Worm (Caenorhabditis elegans) whole organism, young adult: ENCODE results near the gene dnj-17.

Experiments used
- B0336.3 ChIP-seq: fragments of 200-800 bp; sonication (Bioruptor generic); IDR thresholded peaks from 2 replicates; pipeline ENCODE4 v1.3.6; 2022; ENCODE audit warnings: missing genetic modification characterization, missing compliant biosample characterization
- D2030.7 ChIP-seq: fragments of 200-800 bp; sonication (Bioruptor generic); IDR thresholded peaks from 2 replicates; pipeline ENCODE4 v1.3.6; 2022; ENCODE audit warnings: missing genetic modification reagents, missing genetic modification characterization, missing compliant biosample characterization
- F22D6.2 ChIP-seq: sonication (generic microtip); optimal IDR thresholded peaks from 2 replicates; lab custom pipeline; 2016; ENCODE audit warnings: mild to moderate bottlenecking, missing genetic modification characterization, missing compliant biosample characterization
- F23B12.7 ChIP-seq: sonication (generic microtip); optimal IDR thresholded peaks from 2 replicates; lab custom pipeline; 2017; ENCODE audit warnings: missing genetic modification characterization, mild to moderate bottlenecking, missing compliant biosample characterization, antibody characterized with exemption, moderate library complexity; ENCODE audit not compliant: insufficient read depth
- F33H1.4 ChIP-seq: fragments of 200-800 bp; sonication (Bioruptor generic); IDR thresholded peaks from 2 replicates; pipeline ENCODE4 v1.3.6; 2022; ENCODE audit warnings: missing genetic modification reagents, missing genetic modification characterization, missing compliant biosample characterization
- F39B2.1 ChIP-seq: fragments of 200-800 bp; sonication (Bioruptor generic); IDR thresholded peaks from 2 replicates; pipeline ENCODE4 v1.3.6; 2022; ENCODE audit warnings: missing genetic modification reagents, missing genetic modification characterization, missing compliant biosample characterization
- F57A8.1 ChIP-seq: fragments of 200-800 bp; sonication (Bioruptor generic); optimal IDR thresholded peaks from 2 replicates; lab custom pipeline; 2018; ENCODE audit warnings: mild to moderate bottlenecking, missing genetic modification characterization, moderate library complexity, missing compliant biosample characterization
- F57C9.4 ChIP-seq: sonication (generic microtip); optimal IDR thresholded peaks from 2 replicates; lab custom pipeline; 2017; ENCODE audit warnings: mild to moderate bottlenecking, missing genetic modification characterization, missing compliant biosample characterization
- K11D2.4 ChIP-seq: fragments of 200-800 bp; sonication (Bioruptor generic); IDR thresholded peaks from 2 replicates; pipeline ENCODE4 v1.3.6; 2022; ENCODE audit warnings: missing genetic modification reagents, missing genetic modification characterization, missing compliant biosample characterization
- T07F8.4 ChIP-seq: sonication (generic microtip); optimal IDR thresholded peaks from 2 replicates; lab custom pipeline; 2016; ENCODE audit warnings: mild to moderate bottlenecking, missing genetic modification characterization, moderate library complexity, missing compliant biosample characterization
- T26A5.8 ChIP-seq: sonication (generic microtip); optimal IDR thresholded peaks from 2 replicates; lab custom pipeline; 2016; ENCODE audit warnings: missing genetic modification characterization, missing compliant biosample characterization
- Y53F4B.3 ChIP-seq: fragments of 200-800 bp; sonication (Bioruptor generic); IDR thresholded peaks from 2 replicates; pipeline ENCODE4 v1.3.6; 2022; ENCODE audit warnings: missing genetic modification reagents, missing genetic modification characterization, missing compliant biosample characterization
- Y53G8AR.9 ChIP-seq: fragments of 200-800 bp; sonication (Bioruptor generic); conservative IDR thresholded peaks from 2 replicates; pipeline ENCODE4 v1.3.6; 2022; ENCODE audit warnings: missing genetic modification reagents, missing genetic modification characterization, missing compliant biosample characterization
- Y67H2A.10 ChIP-seq: fragments of 200-800 bp; sonication (Bioruptor generic); conservative IDR thresholded peaks from 2 replicates; pipeline ENCODE4 v1.3.6; 2022; ENCODE audit warnings: missing genetic modification reagents, missing genetic modification characterization, missing compliant biosample characterization
- aptf-3 ChIP-seq: fragments of 200-800 bp; sonication (Bioruptor generic); IDR thresholded peaks from 2 replicates; pipeline ENCODE4 v1.3.6; 2022; ENCODE audit warnings: missing genetic modification characterization, missing compliant biosample characterization
- athp-1 ChIP-seq: sonication (generic microtip); optimal IDR thresholded peaks from 2 replicates; lab custom pipeline; 2017; ENCODE audit warnings: mild to moderate bottlenecking, missing genetic modification characterization, missing compliant biosample characterization
- attf-5 ChIP-seq: fragments of 200-800 bp; sonication (Bioruptor generic); optimal IDR thresholded peaks from 2 replicates; lab custom pipeline; 2018; ENCODE audit warnings: mild to moderate bottlenecking, missing genetic modification characterization, missing compliant biosample characterization
- attf-6 ChIP-seq: fragments of 200-800 bp; sonication (Bioruptor generic); IDR thresholded peaks from 2 replicates; pipeline ENCODE4 v1.3.6; 2022; ENCODE audit warnings: missing genetic modification reagents, missing genetic modification characterization, missing compliant biosample characterization
- ccch-3 ChIP-seq: fragments of 200-800 bp; sonication (Bioruptor generic); optimal IDR thresholded peaks from 2 replicates; lab custom pipeline; 2018; ENCODE audit warnings: mild to moderate bottlenecking, missing genetic modification characterization, missing compliant biosample characterization
- cebp-1 ChIP-seq, 2 experiments: fragments of 200-800 bp in 1 of 2; sonication (Bioruptor generic) in 1 of 2; sonication (generic microtip) in 1 of 2; IDR thresholded peaks in 1 of 2; optimal IDR thresholded peaks in 1 of 2; 2 replicates each; pipeline versions ENCODE4 v1.3.6 to Lab custom; 2017 to 2022; ENCODE audit warnings: missing compliant biosample characterization in 2 of 2, missing genetic modification characterization in 2 of 2, mild to moderate bottlenecking in 1 of 2, missing genetic modification reagents in 1 of 2, moderate library complexity in 1 of 2
- cebp-2 ChIP-seq: fragments of 200-800 bp; sonication (Bioruptor generic); IDR thresholded peaks from 2 replicates; pipeline ENCODE4 v1.3.6; 2022; ENCODE audit warnings: missing genetic modification characterization, missing compliant biosample characterization
- ceh-27 ChIP-seq: fragments of 200-800 bp; sonication (Bioruptor generic); optimal IDR thresholded peaks from 2 replicates; lab custom pipeline; 2018; ENCODE audit warnings: mild to moderate bottlenecking, missing genetic modification characterization, moderate library complexity, missing compliant biosample characterization
- ceh-58 ChIP-seq: fragments of 200-800 bp; sonication (Bioruptor generic); IDR thresholded peaks from 2 replicates; pipeline ENCODE4 v1.3.6; 2022; ENCODE audit warnings: missing genetic modification characterization, missing compliant biosample characterization
- ceh-79 ChIP-seq: sonication (generic microtip); optimal IDR thresholded peaks from 2 replicates; lab custom pipeline; 2017; ENCODE audit warnings: mild to moderate bottlenecking, missing genetic modification characterization, missing compliant biosample characterization
- egl-18 ChIP-seq: fragments of 200-800 bp; sonication (Bioruptor generic); IDR thresholded peaks from 2 replicates; pipeline ENCODE4 v1.3.6; 2022; ENCODE audit warnings: missing genetic modification reagents, missing genetic modification characterization, missing compliant biosample characterization
- egrh-3 ChIP-seq: fragments of 200-800 bp; sonication (Bioruptor generic); IDR thresholded peaks from 2 replicates; pipeline ENCODE4 v1.3.6; 2022; ENCODE audit warnings: missing genetic modification reagents, missing genetic modification characterization, missing compliant biosample characterization
- hlh-26 ChIP-seq: fragments of 200-800 bp; sonication (Bioruptor generic); conservative IDR thresholded peaks from 2 replicates; pipeline ENCODE4 v1.3.6; 2022; ENCODE audit warnings: missing genetic modification reagents, missing genetic modification characterization, missing compliant biosample characterization
- hmg-20 ChIP-seq: fragments of 200-800 bp; sonication (Bioruptor generic); IDR thresholded peaks from 2 replicates; pipeline ENCODE4 v1.3.6; 2022; ENCODE audit warnings: missing genetic modification reagents, missing genetic modification characterization, missing compliant biosample characterization
- lin-26 ChIP-seq: fragments of 200-800 bp; sonication (Bioruptor generic); IDR thresholded peaks from 2 replicates; pipeline ENCODE4 v1.3.6; 2022; ENCODE audit warnings: missing genetic modification reagents, missing genetic modification characterization, missing compliant biosample characterization
- lin-35 ChIP-seq, 3 experiments: fragments of 150-350 bp in 2 of 3; sonication (generic microtip) in 1 of 3; optimal IDR thresholded peaks; 2 replicates each; lab custom pipeline; 2014 to 2018; ENCODE audit warnings: missing biosample characterization in 3 of 3, missing genetic modification characterization in 3 of 3, missing genetic modification reagents in 3 of 3
- lin-40 ChIP-seq: sonication (generic microtip); optimal IDR thresholded peaks from 2 replicates; lab custom pipeline; 2016; ENCODE audit warnings: missing genetic modification characterization, mild to moderate bottlenecking, missing compliant biosample characterization, missing genotype, missing genetic modification reagents
- madf-8 ChIP-seq: fragments of 200-800 bp; sonication (Bioruptor generic); conservative IDR thresholded peaks from 2 replicates; pipeline ENCODE4 v1.3.6; 2022; ENCODE audit warnings: missing genetic modification reagents, missing genetic modification characterization, missing compliant biosample characterization
- mel-28 ChIP-seq: sonication (generic microtip); optimal IDR thresholded peaks from 2 replicates; lab custom pipeline; 2016; ENCODE audit warnings: borderline replicate concordance, mild to moderate bottlenecking, missing genetic modification characterization, missing compliant biosample characterization
- mes-4 ChIP-seq: sonication (generic microtip); optimal IDR thresholded peaks from 2 replicates; lab custom pipeline; 2016; ENCODE audit warnings: missing genotype, missing genetic modification characterization, missing compliant biosample characterization
- nhr-27 ChIP-seq: fragments of 200-800 bp; sonication (Bioruptor generic); optimal IDR thresholded peaks from 2 replicates; lab custom pipeline; 2018; ENCODE audit warnings: mild to moderate bottlenecking, missing genetic modification characterization, moderate library complexity, missing compliant biosample characterization
- pbrm-1 ChIP-seq: fragments of 200-800 bp; sonication (Bioruptor generic); IDR thresholded peaks from 2 replicates; pipeline ENCODE4 v1.3.6; 2022; ENCODE audit warnings: missing genetic modification reagents, missing genetic modification characterization, missing compliant biosample characterization
- pha-4 ChIP-seq: fragments of 150-350 bp; sonication (generic microtip); optimal IDR thresholded peaks from 2 replicates; lab custom pipeline; 2014; ENCODE audit warnings: missing biosample characterization, missing genetic modification reagents, missing genetic modification characterization
- rec-8 ChIP-seq, 2 experiments: sonication (generic microtip); optimal IDR thresholded peaks; 2 replicates each; lab custom pipeline; 2016; ENCODE audit warnings: mild to moderate bottlenecking in 2 of 2, missing genetic modification characterization in 2 of 2, missing genetic modification reagents in 2 of 2, missing genotype in 2 of 2, missing biosample characterization in 1 of 2, missing compliant biosample characterization in 1 of 2, moderate library complexity in 1 of 2
- snpc-1.3 ChIP-seq: sonication (generic microtip); optimal IDR thresholded peaks from 2 replicates; lab custom pipeline; 2017; ENCODE audit warnings: missing genetic modification characterization, mild to moderate bottlenecking, missing compliant biosample characterization, antibody characterized with exemption, moderate library complexity, missing genotype, missing genetic modification reagents; ENCODE audit not compliant: insufficient read depth
- snpc-3.4 ChIP-seq: sonication (generic microtip); optimal IDR thresholded peaks from 2 replicates; lab custom pipeline; 2017; ENCODE audit warnings: missing genetic modification characterization, mild to moderate bottlenecking, missing compliant biosample characterization, antibody characterized with exemption, moderate library complexity, missing genotype, missing genetic modification reagents
- snpc-4 ChIP-seq, 5 experiments: fragments of 150-350 bp in 1 of 5; sonication (generic microtip) in 4 of 5; optimal IDR thresholded peaks; 2 replicates each; lab custom pipeline; 2014 to 2018; ENCODE audit warnings: missing genetic modification characterization in 5 of 5, missing biosample characterization in 3 of 5, antibody characterized with exemption in 2 of 5, mild to moderate bottlenecking in 2 of 5, missing compliant biosample characterization in 2 of 5, missing genotype in 2 of 5, moderate library complexity in 2 of 5, missing genetic modification reagents in 1 of 5
- tbp1 ChIP-seq: fragments of 200-800 bp; sonication (Bioruptor generic); optimal IDR thresholded peaks from 2 replicates; lab custom pipeline; 2018; ENCODE audit warnings: mild to moderate bottlenecking, missing genetic modification characterization, missing compliant biosample characterization
- unc-130 ChIP-seq: sonication (generic microtip); optimal IDR thresholded peaks from 2 replicates; lab custom pipeline; 2016; ENCODE audit warnings: missing genetic modification reagents, missing genetic modification characterization, missing compliant biosample characterization
- unc-62 ChIP-seq: fragments of 150-350 bp; optimal IDR thresholded peaks from 2 replicates; lab custom pipeline; 2014; ENCODE audit warnings: missing biosample characterization, missing genetic modification reagents, missing genetic modification characterization
- zim-3 ChIP-seq: sonication (generic microtip); optimal IDR thresholded peaks from 2 replicates; lab custom pipeline; 2017; ENCODE audit warnings: mild to moderate bottlenecking, missing genetic modification characterization, moderate library complexity, missing compliant biosample characterization
- ztf-28 ChIP-seq: fragments of 200-800 bp; sonication (Bioruptor generic); IDR thresholded peaks from 2 replicates; pipeline ENCODE4 v1.3.6; 2022; ENCODE audit warnings: missing genetic modification reagents, missing genetic modification characterization, missing compliant biosample characterization
- ztf-6 ChIP-seq: fragments of 200-800 bp; sonication (Bioruptor generic); IDR thresholded peaks from 2 replicates; pipeline ENCODE4 v1.3.6; 2022; ENCODE audit warnings: missing genetic modification reagents, missing genetic modification characterization, missing compliant biosample characterization

dnj-17 gene

DNA sequence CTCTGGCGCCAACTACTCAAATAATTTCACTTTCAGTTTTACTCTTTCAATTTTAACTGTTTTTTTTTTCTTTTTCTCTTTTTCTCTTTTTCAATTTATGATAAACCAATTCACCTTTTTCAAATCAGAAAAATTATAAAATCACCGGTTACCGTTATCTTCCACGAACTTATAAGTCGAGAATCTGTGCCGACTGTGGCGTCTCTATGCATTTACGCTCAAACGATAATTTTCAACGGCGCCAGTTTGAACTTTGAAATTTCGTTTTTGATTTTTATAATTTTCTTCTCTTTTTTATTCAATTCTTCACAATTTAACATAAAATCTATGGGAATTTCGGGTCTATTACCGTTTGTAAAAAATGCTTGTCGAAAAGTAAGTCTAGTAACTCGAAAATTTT is 30.3 kb upstream of the dnj-17 start, which contains the start of gene exo-1 (continued):
- TF ChIP-seq F39B2.1 (GFP tag; lab: Robert Waterston, UW) (no peak), hmg-20 (GFP tag; lab: Robert Waterston, UW) (no peak), hlh-26 (no peak), tbp1 (GFP tag; lab: Kevin White, UChicago) (peak; percentile 31), mel-28 (tag; lab: Kevin White, UChicago) (no peak), zim-3 (tag; lab: Kevin White, UChicago) (no peak), aptf-3 (GFP tag; lab: Robert Waterston, UW) (no peak), T07F8.4 (tag; lab: Kevin White, UChicago) (no peak), pha-4 (tag; lab: Kevin White, UChicago) (no peak), unc-130 (peak; percentile 53), lin-35 (GFP tag; optimal IDR thresholded peaks at IDR 0.05; lab: Kevin White, UChicago) (peak in 1 of 3 experiments; percentile 83), attf-6 (no peak), madf-8 (GFP tag; lab: Robert Waterston, UW) (no peak), lin-26 (no peak), cebp-2 (GFP tag; lab: Robert Waterston, UW) (no peak), mes-4 (no peak), ceh-27 (GFP tag; lab: Kevin White, UChicago) (peak; percentile 46), ztf-6 (GFP tag; lab: Robert Waterston, UW) (no peak), ztf-28 (no peak), K11D2.4 (no peak), egrh-3 (0 out of 2 replicates have a peak, but pooled peaks have one; percentile 18), rec-8 (tag; optimal IDR thresholded peaks at IDR 0.05; lab: Kevin White, UChicago) (no peak), snpc-4 (GFP tag; optimal IDR thresholded peaks at IDR 0.05; lab: Kevin White, UChicago) (no peak), snpc-4 (tag; optimal IDR thresholded peaks at IDR 0.05; lab: Kevin White, UChicago) (no peak), Y53F4B.3 (no peak), ceh-79 (tag; lab: Kevin White, UChicago) (no peak), F33H1.4 (GFP tag; lab: Robert Waterston, UW) (peak; percentile 10; the same call in 1 of the 2 replicates), snpc-1.3 (no peak), nhr-27 (tag; lab: Kevin White, UChicago) (no peak), ceh-58 (GFP tag; lab: Robert Waterston, UW) (no peak), F23B12.7 (tag; lab: Kevin White, UChicago) (peak; percentile 95), athp-1 (no peak), D2030.7 (GFP tag; lab: Robert Waterston, UW) (peak; percentile 68), unc-62 (GFP tag; lab: Kevin White, UChicago) (no peak), Y53G8AR.9 (GFP tag; lab: Robert Waterston, UW) (no peak), pbrm-1 (GFP tag; lab: Robert Waterston, UW) (no peak), attf-5 (GFP tag; lab: Kevin White, UChicago) (peak; percentile 78), B0336.3 (GFP tag; lab: Robert Waterston, UW) (no peak), snpc-3.4 (tag; lab: Kevin White, UChicago) (peak; percentile 17), F57C9.4 (tag; lab: Kevin White, UChicago) (no peak), cebp-1 (GFP tag; IDR thresholded peaks at IDR 0.05; lab: Robert Waterston, UW) (no peak), cebp-1 (tag; optimal IDR thresholded peaks at IDR 0.05; lab: Kevin White, UChicago) (no peak), lin-40 (tag; lab: Kevin White, UChicago) (no peak), F22D6.2 (tag; lab: Kevin White, UChicago) (no peak), F57A8.1 (GFP tag; lab: Kevin White, UChicago) (no peak), T26A5.8 (tag; lab: Kevin White, UChicago) (no peak), Y67H2A.10 (no peak), egl-18 (no peak), ccch-3 (GFP tag; lab: Kevin White, UChicago) (no peak)
